Fruit fly (Drosophila melanogaster): ENCODE measurements around the gene CG33927.
A peak's percentile ranks its signal among the peaks of the same experiment; 100 is the strongest.

Gene CG33927

DNA sequence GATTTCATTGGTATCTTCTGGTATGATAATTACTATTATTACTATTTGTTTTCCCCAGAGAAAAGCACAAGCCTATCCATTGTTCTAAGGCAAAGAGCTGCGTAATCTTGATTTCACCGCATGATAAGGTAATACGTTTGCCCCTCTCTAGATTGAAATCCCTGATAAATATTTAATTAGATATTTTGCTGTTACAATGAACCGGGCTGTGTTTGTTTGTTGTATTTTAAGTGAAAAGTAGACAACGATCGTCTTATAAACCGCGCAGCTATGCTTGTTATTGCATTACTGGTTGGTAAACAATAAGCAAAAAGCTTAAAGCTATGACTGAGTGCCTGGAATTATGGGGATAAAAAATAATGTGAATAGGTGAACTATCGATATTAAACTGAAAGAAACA is 4.4 kb upstream of the CG33927 start:
- no peak for TF ChIP-seq noc (tag; optimal IDR thresholded peaks at IDR 0.05)

DNA sequence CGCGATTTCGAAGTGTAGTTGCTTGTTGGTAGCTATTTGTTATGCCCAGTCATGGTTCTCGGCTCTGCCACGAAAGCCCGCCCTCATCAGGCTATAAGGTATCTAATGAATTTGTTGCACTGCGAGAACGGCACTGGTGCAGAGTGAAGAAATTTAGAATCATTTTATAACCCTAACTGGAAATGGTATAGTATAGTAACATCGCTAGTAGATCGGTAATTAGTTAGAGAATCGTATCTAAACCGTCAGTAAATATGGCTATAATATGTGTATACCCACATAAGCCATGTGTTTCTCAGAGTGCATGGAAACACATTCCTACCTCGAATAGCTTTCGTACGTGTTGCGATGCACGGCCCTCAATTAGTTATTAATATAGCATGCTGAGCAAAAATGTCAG is 3.2 kb downstream of the CG33927 start:
- TF ChIP-seq noc (tag; optimal IDR thresholded peaks at IDR 0.05): no peak

DNA sequence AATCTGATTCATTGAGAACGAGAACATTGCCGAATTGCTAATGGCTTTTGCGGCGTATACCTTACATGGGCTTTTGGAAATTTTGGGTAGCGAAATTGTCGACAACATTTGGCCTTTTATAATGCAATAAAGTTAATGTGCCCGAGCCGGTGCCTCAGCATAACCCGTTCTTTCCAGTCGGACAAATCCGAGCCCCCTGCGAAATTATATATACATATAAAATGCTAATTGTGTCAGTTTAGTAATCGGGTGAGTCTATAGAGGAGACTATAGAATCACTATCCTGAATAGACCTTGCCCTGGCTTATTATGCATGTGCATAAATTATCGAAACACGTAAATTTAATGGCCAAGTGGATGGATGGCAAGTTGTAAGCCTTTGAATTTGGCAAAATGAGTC is 12.0 kb downstream of the CG33927 start:
- no peak for TF ChIP-seq noc (tag; optimal IDR thresholded peaks at IDR 0.05)

DNA sequence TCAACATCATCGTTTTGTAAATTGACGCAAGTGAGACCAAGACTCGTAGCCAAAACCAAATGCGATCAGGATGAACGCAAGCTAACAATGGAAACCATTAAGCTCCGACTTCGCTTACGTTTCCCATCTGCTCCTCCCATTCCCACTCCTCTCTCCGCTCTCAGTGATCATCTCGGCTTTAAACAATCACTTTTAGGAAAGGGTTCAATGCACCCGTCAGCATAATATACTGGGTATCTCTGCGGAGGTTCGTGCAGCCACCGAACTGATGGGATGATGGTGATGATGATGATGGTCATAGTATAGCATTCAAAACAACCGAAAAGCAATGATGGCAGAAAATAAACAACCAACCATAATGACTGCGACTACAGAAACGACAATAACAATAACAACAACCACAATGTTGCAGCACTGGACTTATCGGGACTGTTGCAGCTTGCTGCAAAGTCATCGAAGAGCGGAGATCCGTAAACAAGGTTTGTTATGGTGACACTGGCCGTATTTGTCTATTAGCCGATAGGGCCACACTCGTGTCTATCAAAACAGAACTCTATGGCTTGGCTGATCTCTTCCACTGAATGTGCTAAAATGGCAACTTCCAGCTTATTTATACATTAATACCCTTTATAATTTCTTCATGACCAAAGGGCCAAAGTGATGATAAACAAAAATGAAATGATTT is 13.3 kb downstream of the CG33927 start:
- no peak for TF ChIP-seq noc (tag; optimal IDR thresholded peaks at IDR 0.05)

DNA sequence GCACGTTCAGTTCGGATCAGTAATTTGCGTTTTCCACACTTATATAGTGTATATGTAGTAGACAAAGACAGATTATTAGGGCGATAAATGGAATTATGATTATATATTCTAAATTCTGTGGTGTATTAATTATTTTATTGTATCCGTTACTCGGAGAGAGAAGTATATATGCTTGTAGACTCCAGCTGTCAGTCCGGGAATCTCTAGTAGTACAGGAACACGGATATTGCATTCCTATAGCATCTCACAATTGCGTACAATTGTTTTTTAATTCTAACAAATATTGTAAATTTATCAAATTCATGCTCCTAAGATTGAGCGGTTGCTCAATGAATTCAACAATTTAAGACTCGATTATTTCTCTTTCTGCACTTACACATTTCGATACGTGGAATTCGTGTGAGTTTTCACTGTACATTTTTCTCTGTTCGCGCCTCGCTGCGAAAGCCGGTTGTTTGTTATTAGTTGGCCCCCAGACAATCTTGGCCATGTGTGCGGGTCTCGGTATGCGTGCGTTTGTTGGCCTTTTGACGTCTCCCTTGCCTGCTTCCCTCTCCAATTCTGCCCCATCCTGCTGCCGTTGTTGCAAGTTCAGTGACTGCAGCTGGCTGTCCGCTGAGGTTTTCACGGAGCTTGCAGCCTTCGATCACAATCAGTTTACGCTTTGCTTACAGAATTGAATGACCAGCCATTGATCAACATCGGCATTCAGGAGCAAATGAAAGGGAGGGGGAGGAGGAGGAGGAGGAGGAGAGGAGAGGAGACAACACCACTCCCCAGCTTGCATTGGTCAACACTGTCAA is 22.8 kb downstream of the CG33927 start:
- TF ChIP-seq noc (tag; optimal IDR thresholded peaks at IDR 0.05): no peak

DNA sequence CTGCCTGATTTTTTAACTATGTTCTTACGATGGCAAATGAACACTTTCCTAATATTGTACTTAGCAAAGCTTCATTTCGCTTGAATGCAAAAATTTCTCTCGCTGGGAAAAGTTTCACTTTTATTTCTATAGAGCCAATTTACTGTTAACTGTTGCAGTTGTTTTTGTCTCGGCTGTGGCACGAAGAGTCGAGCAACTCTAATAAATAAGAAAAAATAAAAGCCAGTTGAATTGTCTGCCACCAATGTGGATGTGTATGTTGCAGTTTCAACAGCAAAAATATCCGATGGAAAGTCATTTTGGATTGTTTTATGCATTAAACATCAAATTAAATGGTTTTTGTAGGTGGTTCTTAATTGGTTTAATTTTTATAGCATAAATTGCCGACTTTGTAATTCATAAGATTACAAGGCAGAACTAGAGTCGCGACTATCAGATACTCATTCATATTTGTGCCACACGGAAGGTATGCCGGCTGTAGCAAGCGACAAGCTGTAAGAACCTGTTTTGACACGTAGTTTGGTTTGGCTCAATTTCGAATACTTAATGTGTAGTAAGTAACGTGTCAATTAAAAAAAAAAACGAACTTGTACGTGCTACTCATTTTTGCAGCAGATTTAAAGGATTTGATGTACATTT is 24.3 kb downstream of the CG33927 start:
- no peak for TF ChIP-seq noc (tag; optimal IDR thresholded peaks at IDR 0.05)

DNA sequence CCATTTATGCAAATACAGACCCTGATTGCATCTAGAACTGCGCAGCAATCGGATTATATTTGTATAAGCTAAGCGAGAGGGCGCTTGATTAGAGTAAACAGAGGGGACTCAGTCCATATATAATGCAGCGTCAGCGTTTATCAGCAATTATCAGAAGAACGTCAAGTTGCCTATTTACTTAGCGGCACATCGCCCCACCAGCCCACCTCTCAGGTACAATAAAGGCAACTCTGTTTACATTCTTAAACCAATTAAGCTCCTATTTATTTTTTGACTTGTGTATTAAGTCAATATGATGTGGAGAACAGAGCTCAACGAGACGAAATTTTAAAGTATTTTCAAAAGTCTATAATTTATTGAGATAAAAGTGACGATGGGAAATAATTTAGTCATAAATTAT is 25.5 kb downstream of the CG33927 start:
- TF ChIP-seq noc (tag; optimal IDR thresholded peaks at IDR 0.05): peak; percentile 35

DNA sequence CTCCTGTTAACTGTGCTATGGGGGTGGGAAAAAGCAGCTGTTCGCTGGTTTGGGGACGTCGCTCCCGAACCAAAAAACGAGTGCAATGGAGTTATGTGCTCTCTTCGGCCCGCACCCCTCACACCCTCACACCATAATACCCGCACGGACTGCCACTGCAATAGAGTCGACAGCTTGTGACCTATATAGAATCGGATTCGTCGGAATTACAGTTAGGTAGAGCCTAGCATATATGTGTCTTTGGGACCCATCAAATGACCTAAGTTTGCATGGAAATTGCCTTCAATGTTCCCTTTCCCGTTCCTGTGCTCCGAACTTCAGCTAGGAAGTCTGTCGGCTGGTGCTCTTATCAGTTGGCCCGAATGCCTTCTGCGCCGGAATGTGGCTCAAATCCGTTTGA is 26.2 kb downstream of the CG33927 start:
- TF ChIP-seq noc (tag; optimal IDR thresholded peaks at IDR 0.05): no peak

DNA sequence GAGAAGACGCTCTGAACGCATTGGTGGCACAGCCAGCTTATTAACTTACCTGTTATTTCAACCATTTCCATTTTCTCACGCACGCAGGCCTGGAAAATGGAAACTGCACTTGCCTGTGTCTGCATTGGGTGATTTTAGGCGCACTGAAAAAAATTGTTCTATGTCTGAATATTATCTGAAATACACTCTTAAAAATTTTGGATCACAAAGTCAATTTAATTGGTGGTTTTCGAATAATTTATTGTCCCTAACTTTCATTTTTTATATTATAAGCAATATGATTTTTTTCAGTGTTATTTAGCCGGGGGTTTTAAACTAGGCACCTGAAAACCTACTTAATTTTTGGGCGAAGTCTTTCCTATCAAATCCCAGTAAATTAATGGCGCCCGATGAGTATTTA is 27.3 kb downstream of the CG33927 start:
- peak; percentile 34 for TF ChIP-seq noc (tag; optimal IDR thresholded peaks at IDR 0.05)

DNA sequence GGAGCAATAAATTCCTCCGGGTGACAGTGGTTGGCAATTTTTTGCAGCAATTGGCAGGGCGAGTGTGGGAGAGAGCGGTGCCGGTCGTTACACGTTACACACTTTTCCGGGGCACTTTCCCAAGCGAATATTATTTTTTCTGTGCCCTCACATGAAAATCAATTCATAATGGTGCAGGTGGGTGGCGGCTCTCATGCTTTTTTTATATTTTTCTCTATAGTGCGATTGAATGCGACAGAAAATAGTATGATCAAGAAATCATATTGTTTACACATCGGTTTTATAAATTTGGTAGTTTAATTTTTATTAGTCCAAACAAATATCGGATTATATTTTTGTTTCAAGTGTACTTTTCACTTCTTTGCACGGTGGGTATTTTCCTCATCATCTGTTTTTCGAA is 28.8 kb downstream of the CG33927 start:
- no peak for TF ChIP-seq noc (tag; optimal IDR thresholded peaks at IDR 0.05)

DNA sequence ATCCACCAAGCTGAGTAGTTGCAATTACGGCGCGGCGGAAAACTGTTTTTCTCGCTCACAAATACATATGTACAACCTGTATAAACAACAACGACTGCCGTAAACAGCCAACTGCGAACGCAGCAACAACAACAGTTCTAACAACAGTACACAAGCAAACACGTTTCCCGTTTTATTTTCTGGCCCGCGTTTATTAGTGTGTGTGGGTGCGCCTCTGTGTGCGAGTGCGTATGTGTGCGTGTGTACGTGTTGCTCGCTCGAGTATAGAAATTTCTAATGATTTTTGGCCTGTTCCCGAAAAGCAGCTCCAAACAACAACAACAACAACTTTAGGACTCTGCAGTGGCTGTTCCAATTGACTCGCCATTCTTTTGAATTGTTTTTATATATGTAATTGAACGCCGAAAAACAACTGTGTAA is 30.5 kb downstream of the CG33927 start:
- no peak for TF ChIP-seq noc (tag; optimal IDR thresholded peaks at IDR 0.05)

DNA sequence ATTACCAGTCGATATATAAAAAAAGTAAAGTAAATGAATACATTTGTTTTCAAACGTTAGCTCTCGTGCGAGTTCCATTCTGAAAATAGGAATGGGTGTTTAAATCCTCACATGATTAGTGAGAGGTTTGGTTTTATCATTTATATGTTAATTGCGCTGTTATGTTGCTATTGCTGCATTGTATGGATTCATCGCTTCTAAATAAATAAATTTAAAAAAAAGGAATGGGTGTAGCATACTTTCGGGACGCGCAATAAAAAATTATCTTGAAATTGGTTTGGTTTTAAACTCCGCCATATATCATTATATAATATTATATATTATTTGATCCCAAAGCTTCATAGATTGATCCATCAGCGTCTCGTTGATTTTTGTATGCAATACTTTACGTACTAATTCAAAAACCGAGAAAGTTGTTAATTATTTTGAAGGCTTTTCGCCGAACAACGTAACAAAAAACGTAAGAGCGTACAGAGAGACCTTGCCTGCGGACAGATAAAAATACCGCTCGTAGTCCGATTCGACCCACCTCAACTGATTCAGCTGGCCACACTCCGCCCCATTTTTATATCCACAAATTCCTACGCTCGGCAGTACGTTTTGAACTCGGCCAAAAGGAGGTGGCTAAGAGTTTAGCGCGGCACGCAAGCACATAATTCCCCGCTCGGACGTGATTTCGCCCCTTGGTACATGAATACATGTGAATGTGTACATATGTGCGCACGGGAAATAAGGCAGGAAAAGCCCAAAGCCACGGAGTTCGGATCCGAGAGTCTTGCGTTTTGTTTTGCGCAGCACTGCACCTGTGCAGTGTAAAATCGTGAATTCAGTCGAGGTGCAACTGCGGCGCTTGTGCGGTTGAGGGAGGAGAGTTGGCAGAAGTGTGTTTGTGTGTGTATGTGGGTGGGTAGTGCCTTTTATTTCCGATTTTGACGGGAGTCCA is 31.1 kb downstream of the CG33927 start, which contains the start of gene smash:
TSS of gene smash (plus strand) at position 589 of the 943 bp plus-strand sequence.
- peak; percentile 50 for TF ChIP-seq noc (tag; optimal IDR thresholded peaks at IDR 0.05)

DNA sequence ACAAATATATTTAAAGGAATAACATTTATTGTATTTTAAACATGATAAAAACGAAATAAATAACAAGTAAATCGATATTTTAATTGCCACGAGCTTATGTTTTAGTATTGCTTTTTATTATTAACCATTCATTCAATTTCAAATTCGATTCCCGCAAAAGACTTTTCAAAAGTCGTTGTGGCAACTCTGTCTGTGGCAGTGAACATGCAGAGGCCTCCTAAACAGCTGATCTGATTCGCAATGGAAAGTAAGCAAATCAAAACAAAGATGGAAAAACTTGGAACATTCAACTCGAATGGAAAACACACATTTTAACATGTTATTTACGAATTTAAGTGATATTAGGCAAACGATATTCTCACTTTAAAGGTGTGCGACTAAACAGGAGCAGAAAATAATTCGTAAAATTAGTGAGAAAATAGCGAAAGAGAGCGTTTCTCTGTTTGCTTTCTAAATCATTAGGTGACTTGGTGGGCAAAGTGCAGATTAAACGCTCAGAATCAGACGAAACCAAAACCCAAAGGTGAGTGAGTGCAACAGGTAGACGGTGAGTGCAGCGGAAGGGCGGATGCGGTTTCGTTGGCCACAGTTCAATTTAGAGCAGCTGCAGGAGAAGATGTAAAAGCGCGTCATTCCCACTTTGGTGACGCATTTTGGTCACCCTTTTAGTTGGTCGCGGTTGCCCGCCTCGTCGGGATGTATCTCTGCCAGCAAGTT is 35.7 kb downstream of the CG33927 start, which contains the start of gene spartin:
TSS of gene spartin (plus strand) at position 244 of the 717 bp plus-strand sequence.
- TF ChIP-seq noc (tag; optimal IDR thresholded peaks at IDR 0.05): no peak

DNA sequence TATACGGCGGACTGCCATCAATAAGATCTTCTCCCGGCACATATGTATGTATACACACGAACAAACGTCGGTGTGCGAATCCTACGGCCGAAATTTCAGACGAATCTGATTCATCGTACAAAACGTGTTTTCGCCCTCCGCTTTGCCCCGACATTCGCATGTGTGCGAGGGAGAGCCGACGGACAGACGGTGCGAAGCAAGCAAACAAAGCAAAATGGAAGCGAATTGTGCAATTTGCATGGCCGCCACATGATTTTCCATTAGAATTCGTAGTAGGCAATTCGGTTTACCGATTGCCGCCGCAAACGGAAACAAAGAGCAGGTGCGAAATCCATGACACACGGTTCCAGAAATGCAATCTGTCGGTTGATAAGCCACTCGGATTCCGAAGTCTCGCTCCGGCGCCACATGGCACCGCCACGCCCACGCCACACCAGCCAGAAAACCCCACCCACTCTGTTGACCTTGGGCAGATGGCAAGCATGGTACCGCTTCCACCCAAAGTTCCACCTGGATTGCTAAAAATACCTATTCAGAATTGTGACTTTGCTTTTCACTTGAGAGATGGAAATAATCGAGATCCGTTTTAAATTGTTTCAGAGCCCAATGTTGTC is 40.4 kb downstream of the CG33927 start:
- no peak for TF ChIP-seq noc (tag; optimal IDR thresholded peaks at IDR 0.05)

All from whole organism, larva.